Worm (Caenorhabditis elegans) whole organism, early embryonic: ENCODE measurements around the gene bcc-1.

Experiments
- B0310.2 ChIP-seq: sonication (generic microtip); optimal IDR thresholded peaks from 2 replicates; lab custom pipeline; 2016; ENCODE audit warnings: mild to moderate bottlenecking, missing genetic modification characterization, missing compliant biosample characterization
- F13C5.2 ChIP-seq: sonication (generic microtip); optimal IDR thresholded peaks from 2 replicates; lab custom pipeline; 2017; ENCODE audit warnings: mild to moderate bottlenecking, missing genetic modification characterization, inconsistent platforms, missing compliant biosample characterization
- aly-1 ChIP-seq: sonication (generic microtip); optimal IDR thresholded peaks from 2 replicates; lab custom pipeline; 2016; ENCODE audit warnings: missing genetic modification characterization, missing compliant biosample characterization
- ama-1 ChIP-seq: fragments of 150-350 bp; optimal IDR thresholded peaks from 2 replicates; lab custom pipeline; 2014
- ceh-36 ChIP-seq: sonication (generic microtip); optimal IDR thresholded peaks from 2 replicates; lab custom pipeline; 2016; ENCODE audit warnings: missing genetic modification characterization, inconsistent platforms, missing compliant biosample characterization
- ets-7 ChIP-seq: sonication (generic microtip); optimal IDR thresholded peaks from 2 replicates; lab custom pipeline; 2016; ENCODE audit warnings: missing genotype, missing genetic modification characterization, missing compliant biosample characterization
- flt-1 ChIP-seq: fragments of 200-800 bp; sonication (Bioruptor generic); IDR thresholded peaks from 2 replicates; pipeline ENCODE4 v1.3.6; 2022; ENCODE audit warnings: missing genetic modification characterization, missing compliant biosample characterization
- hmbx-1 ChIP-seq: sonication (generic microtip); optimal IDR thresholded peaks from 2 replicates; lab custom pipeline; 2016; ENCODE audit warnings: mild to moderate bottlenecking, missing genetic modification characterization, missing compliant biosample characterization
- hmg-4 ChIP-seq: fragments of 200-800 bp; sonication (Bioruptor generic); optimal IDR thresholded peaks from 2 replicates; lab custom pipeline; 2018; ENCODE audit warnings: mild to moderate bottlenecking, missing genetic modification characterization, missing compliant biosample characterization
- pes-1 ChIP-seq: fragments of 200-800 bp; sonication (Bioruptor generic); IDR thresholded peaks from 2 replicates; pipeline ENCODE4 v1.3.6; 2022; ENCODE audit warnings: missing genetic modification reagents, missing genetic modification characterization, missing compliant biosample characterization
- scrt-1 ChIP-seq: fragments of 200-800 bp; sonication (Bioruptor generic); IDR thresholded peaks from 2 replicates; pipeline ENCODE4 v1.3.6; 2022; ENCODE audit warnings: missing genetic modification characterization, missing compliant biosample characterization
- sea-1 ChIP-seq: fragments of 200-800 bp; sonication (Bioruptor generic); conservative IDR thresholded peaks from 2 replicates; pipeline ENCODE4 v1.3.6; 2022; ENCODE audit warnings: missing genetic modification characterization, missing compliant biosample characterization

ce11 chrIV:11102608-11103007, 10.3 kb upstream of the bcc-1 start, which contains the start of gene srlf-17:
- TF ChIP-seq ama-1 (lab: Kevin White, UChicago) (no peak), B0310.2 (tag; lab: Kevin White, UChicago) (no peak), ets-7 (tag; lab: Kevin White, UChicago) (no peak), sea-1 (GFP tag; lab: Robert Waterston, UW) (no peak), hmg-4 (no peak), hmbx-1 (no peak), aly-1 (tag; lab: Kevin White, UChicago) (no peak), F13C5.2 (tag; lab: Kevin White, UChicago) (no peak), flt-1 (GFP tag; lab: Robert Waterston, UW) (no peak), scrt-1 (GFP tag; lab: Robert Waterston, UW) (no peak), pes-1 (GFP tag; lab: Robert Waterston, UW) (no peak), ceh-36 (tag; lab: Kevin White, UChicago) (no peak)
